Worm (Caenorhabditis elegans) whole organism, young adult: Measurements from ENCODE around the gene C54D10.10.

ENCODE experiments used
- cebp-1 ChIP-seq, 2 experiments: fragments of 200-800 bp in 1 of 2; sonication (Bioruptor generic) in 1 of 2; sonication (generic microtip) in 1 of 2; IDR thresholded peaks in 1 of 2; optimal IDR thresholded peaks in 1 of 2; 2 replicates each; pipeline versions ENCODE4 v1.3.6 to Lab custom; 2017 to 2022; ENCODE audit warnings: missing compliant biosample characterization in 2 of 2, missing genetic modification characterization in 2 of 2, mild to moderate bottlenecking in 1 of 2, missing genetic modification reagents in 1 of 2, moderate library complexity in 1 of 2
- ets-4 ChIP-seq: fragments of 200-800 bp; sonication (Bioruptor generic); optimal IDR thresholded peaks from 2 replicates; lab custom pipeline; 2018; ENCODE audit warnings: mild to moderate bottlenecking, missing genetic modification characterization, missing compliant biosample characterization
- fkh-3 ChIP-seq: sonication (generic microtip); optimal IDR thresholded peaks from 2 replicates; lab custom pipeline; 2016; ENCODE audit warnings: mild to moderate bottlenecking, missing genetic modification characterization, missing compliant biosample characterization
- lin-26 ChIP-seq: fragments of 200-800 bp; sonication (Bioruptor generic); IDR thresholded peaks from 2 replicates; pipeline ENCODE4 v1.3.6; 2022; ENCODE audit warnings: missing genetic modification reagents, missing genetic modification characterization, missing compliant biosample characterization
- tbp1 ChIP-seq: fragments of 200-800 bp; sonication (Bioruptor generic); optimal IDR thresholded peaks from 2 replicates; lab custom pipeline; 2018; ENCODE audit warnings: mild to moderate bottlenecking, missing genetic modification characterization, missing compliant biosample characterization

DNA sequence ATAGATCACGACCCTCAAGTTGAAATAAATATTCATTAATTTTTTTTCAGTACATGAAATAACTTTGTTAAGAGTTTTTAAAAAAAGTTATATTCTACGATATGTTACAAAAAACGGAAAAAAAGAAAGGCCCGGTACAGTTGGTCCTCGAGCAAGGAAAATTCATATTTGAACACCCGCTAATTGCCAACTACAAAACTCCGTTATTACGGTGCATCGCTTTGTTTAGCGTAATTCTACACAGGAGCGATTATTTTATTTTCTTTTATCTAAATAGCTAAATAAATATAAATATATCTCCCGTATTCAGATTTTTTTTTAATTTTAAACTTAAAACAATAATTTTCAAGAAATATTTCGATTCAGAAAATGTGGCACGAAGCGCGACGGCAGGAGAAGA, 639 bp upstream of the C54D10.10 start, which contains the start of gene F28C1.1:
- TF ChIP-seq cebp-1 (GFP tag; IDR thresholded peaks at IDR 0.05; lab: Robert Waterston, UW) (no peak), cebp-1 (tag; optimal IDR thresholded peaks at IDR 0.05; lab: Kevin White, UChicago) (no peak), fkh-3 (tag; lab: Kevin White, UChicago) (no peak), tbp1 (GFP tag; lab: Kevin White, UChicago) (no peak), ets-4 (no peak), lin-26 (no peak)
